Fruit fly (Drosophila melanogaster): ENCODE results near the gene Alp12.
A peak's percentile ranks its signal among the peaks of the same experiment; 100 is the strongest.

The Alp12 gene

dm6 chr2L:19416602-19417497 lies 7.0 kb upstream of the Alp12 start, which contains the start of gene Lectin-galC1 (continued):
- peak; percentile 97 for TF ChIP-seq Med (GFP tag)
- no peak for TF ChIP-seq Gsc (GFP tag; IDR thresholded peaks at IDR 0.05)
- TF ChIP-seq Usf (GFP tag; optimal IDR thresholded peaks at IDR 0.05): peak; percentile 63
- peak; percentile 71 to 91 for TF ChIP-seq Hr51 (GFP tag; optimal IDR thresholded peaks at IDR 0.05)
- TF ChIP-seq Scr (GFP tag; IDR thresholded peaks at IDR 0.05; ENCODE audit: partially characterized antibody): no peak
- peak; percentile 68 for TF ChIP-seq peb (GFP tag; IDR thresholded peaks at IDR 0.05)
- peak; percentile 88 for TF ChIP-seq her (GFP tag; optimal IDR thresholded peaks at IDR 0.05)
- TF ChIP-seq CG17359 (tag; optimal IDR thresholded peaks at IDR 0.05): peak; percentile 92
- peak; percentile 68 for TF ChIP-seq CG17802 (tag; optimal IDR thresholded peaks at IDR 0.05)
- peak; percentile 86 for TF ChIP-seq bab2 (GFP tag; optimal IDR thresholded peaks at IDR 0.05)
- peak; percentile 74 for TF ChIP-seq trh (GFP tag; optimal IDR thresholded peaks at IDR 0.05)
- peak; percentile 85 for TF ChIP-seq ttk (GFP tag; IDR thresholded peaks at IDR 0.05)
- no peak for TF ChIP-seq ato (GFP tag; IDR thresholded peaks at IDR 0.05; ENCODE audit: partially characterized antibody)
- TF ChIP-seq ewg (GFP tag; optimal IDR thresholded peaks at IDR 0.05): peak; percentile 81
- peak; percentile 82 for TF ChIP-seq CG13624 (GFP tag; optimal IDR thresholded peaks at IDR 0.05)
- peak; percentile 66 for TF ChIP-seq CG7271 (tag; optimal IDR thresholded peaks at IDR 0.05)
- TF ChIP-seq aop (GFP tag; IDR thresholded peaks at IDR 0.05): peak; percentile 63; the same call in 1 of the 2 replicates
- TF ChIP-seq CG12219 (GFP tag; optimal IDR thresholded peaks at IDR 0.05): peak; percentile 85
- TF ChIP-seq cas (GFP tag; IDR thresholded peaks at IDR 0.05): 0 out of 2 replicates have a peak, but pooled peaks have one; percentile 16
- TF ChIP-seq Sry-δ (GFP tag; optimal IDR thresholded peaks at IDR 0.05): peak; percentile 60
- TF ChIP-seq nau (GFP tag; optimal IDR thresholded peaks at IDR 0.05): peak; percentile 74
- TF ChIP-seq B-H2 (GFP tag; optimal IDR thresholded peaks at IDR 0.05): peak; percentile 5
- TF ChIP-seq CG6254 (GFP tag; optimal IDR thresholded peaks at IDR 0.05): peak; percentile 81
- peak; percentile 88 for TF ChIP-seq zen (tag; optimal IDR thresholded peaks at IDR 0.05)
- TF ChIP-seq rib (GFP tag; IDR thresholded peaks at IDR 0.05): 0 out of 2 replicates have a peak, but pooled peaks have one; percentile 69
- peak; percentile 81 for TF ChIP-seq repo (GFP tag; optimal IDR thresholded peaks at IDR 0.05)
- TF ChIP-seq sna (GFP tag; IDR thresholded peaks at IDR 0.05; ENCODE audit: partially characterized antibody): no peak
- peak; percentile 12 for TF ChIP-seq zfh2 (GFP tag; optimal IDR thresholded peaks at IDR 0.05)
- peak; percentile 70; the same call in 2 of the 3 replicates for TF ChIP-seq CG2889 (GFP tag; IDR thresholded peaks at IDR 0.05)
- TF ChIP-seq ham (GFP tag; IDR thresholded peaks at IDR 0.05): no peak
- TF ChIP-seq fru (optimal IDR thresholded peaks at IDR 0.05): no peak
- TF ChIP-seq CG17361 (GFP tag; IDR thresholded peaks at IDR 0.05): peak; percentile 84
- TF ChIP-seq ERR (GFP tag; optimal IDR thresholded peaks at IDR 0.05): peak; percentile 61
- TF ChIP-seq CG3838 (GFP tag; optimal IDR thresholded peaks at IDR 0.05): peak; percentile 72
- peak; percentile 85 for TF ChIP-seq CG14014 (GFP tag; IDR thresholded peaks at IDR 0.05)
- TF ChIP-seq salm (tag; optimal IDR thresholded peaks at IDR 0.05): peak; percentile 88
- TF ChIP-seq nerfin-2 (GFP tag; IDR thresholded peaks at IDR 0.05; ENCODE audit: partially characterized antibody): no peak
- TF ChIP-seq CG10565 (GFP tag; optimal IDR thresholded peaks at IDR 0.05): peak; percentile 79
- no peak for TF ChIP-seq CG8765 (GFP tag; IDR thresholded peaks at IDR 0.05)
- TF ChIP-seq sr (GFP tag; IDR thresholded peaks at IDR 0.05): peak; percentile 79
- peak; percentile 89 for TF ChIP-seq ems (GFP tag; optimal IDR thresholded peaks at IDR 0.05)
- peak; percentile 72 for TF ChIP-seq crc (GFP tag; optimal IDR thresholded peaks at IDR 0.05)
- TF ChIP-seq Mes4 (GFP tag; optimal IDR thresholded peaks at IDR 0.05): peak; percentile 87
- TF ChIP-seq CG11696 (GFP tag; IDR thresholded peaks at IDR 0.05): peak; percentile 69; the same call in 1 of the 2 replicates
- peak; percentile 75 for TF ChIP-seq dm (GFP tag; optimal IDR thresholded peaks at IDR 0.05)
- TF ChIP-seq CG4328 (GFP tag; optimal IDR thresholded peaks at IDR 0.05): peak; percentile 78
- TF ChIP-seq tgo (GFP tag; IDR thresholded peaks at IDR 0.05): peak; percentile 87
- no peak for TF ChIP-seq Kr (GFP tag; optimal IDR thresholded peaks at IDR 0.05)
- peak; percentile 58 for TF ChIP-seq CrebB (tag; optimal IDR thresholded peaks at IDR 0.05)

Measured in whole organism, embryonic.